Fruit fly (Drosophila melanogaster) whole organism, embryonic: Measurements from ENCODE around the gene Rpn1.

Experiments used
- CG10147 ChIP-seq: fragments of 200-800 bp; sonication (Bioruptor generic); optimal IDR thresholded peaks from 2 replicates; lab custom pipeline; 2019; ENCODE audit warnings: missing biosample characterization, mild to moderate bottlenecking, missing genetic modification characterization, moderate library complexity
- CG11695 ChIP-seq: fragments of 200-800 bp; sonication (Bioruptor generic); IDR thresholded peaks from 3 replicates; pipeline ENCODE4 v1.3.6; 2022; ENCODE audit warnings: missing biosample characterization, missing genetic modification characterization
- CG12104 ChIP-seq: fragments of 200-800 bp; sonication (Bioruptor generic); optimal IDR thresholded peaks from 3 replicates; lab custom pipeline; 2016; ENCODE audit warnings: missing biosample characterization, missing genetic modification characterization
- CG12219 ChIP-seq: fragments of 200-800 bp; sonication (Bioruptor generic); optimal IDR thresholded peaks from 3 replicates; lab custom pipeline; 2018; ENCODE audit warnings: missing biosample characterization, mild to moderate bottlenecking, missing genetic modification characterization
- CG12659 ChIP-seq: fragments of 200-800 bp; sonication (Bioruptor generic); optimal IDR thresholded peaks from 3 replicates; lab custom pipeline; 2017; ENCODE audit warnings: mild to moderate bottlenecking, missing biosample characterization, missing genetic modification reagents, missing genetic modification characterization
- CG12769 ChIP-seq: fragments of 200-800 bp; sonication (Bioruptor generic); optimal IDR thresholded peaks from 2 replicates; lab custom pipeline; 2019; ENCODE audit warnings: missing biosample characterization, mild to moderate bottlenecking, missing genetic modification characterization, moderate library complexity
- CG14710 ChIP-seq: fragments of 200-800 bp; sonication (Bioruptor generic); optimal IDR thresholded peaks from 3 replicates; lab custom pipeline; 2019; ENCODE audit warnings: missing biosample characterization, mild to moderate bottlenecking, missing genetic modification characterization, moderate library complexity
- CG14860 ChIP-seq: fragments of 200-800 bp; sonication (Bioruptor generic); IDR thresholded peaks from 3 replicates; pipeline ENCODE4 v1.3.6; 2022; ENCODE audit warnings: missing biosample characterization, missing genetic modification characterization; ENCODE audit not compliant: partially characterized antibody
- CG18262 ChIP-seq: fragments of 200-800 bp; optimal IDR thresholded peaks from 3 replicates; lab custom pipeline; 2019; ENCODE audit warnings: missing biosample characterization, mild to moderate bottlenecking, missing genetic modification characterization, moderate library complexity
- CG30020 ChIP-seq: fragments of 200-800 bp; optimal IDR thresholded peaks from 2 replicates; lab custom pipeline; 2019; ENCODE audit warnings: missing biosample characterization, mild to moderate bottlenecking, missing genetic modification characterization, moderate library complexity
- CG32772 ChIP-seq: fragments of 200-800 bp; sonication (Bioruptor generic); IDR thresholded peaks from 2 replicates; pipeline ENCODE4 v1.3.6; 2022; ENCODE audit warnings: missing biosample characterization, missing genetic modification characterization
- CG3995 ChIP-seq: fragments of 200-800 bp; sonication (Bioruptor generic); optimal IDR thresholded peaks from 3 replicates; lab custom pipeline; 2016; ENCODE audit warnings: missing biosample characterization, missing genetic modification characterization
- CG5953 ChIP-seq: fragments of 200-800 bp; sonication (Bioruptor generic); IDR thresholded peaks from 2 replicates; pipeline ENCODE4 v1.3.6; 2022; ENCODE audit warnings: missing biosample characterization, missing genetic modification characterization
- CG6254 ChIP-seq: fragments of 200-800 bp; sonication (Bioruptor generic); optimal IDR thresholded peaks from 3 replicates; lab custom pipeline; 2017; ENCODE audit warnings: mild to moderate bottlenecking, missing biosample characterization, missing genetic modification reagents, missing genetic modification characterization
- CG6683 ChIP-seq: fragments of 200-800 bp; sonication (Bioruptor generic); optimal IDR thresholded peaks from 2 replicates; lab custom pipeline; 2017; ENCODE audit warnings: missing biosample characterization, mild to moderate bottlenecking, missing genetic modification characterization, missing genetic modification reagents
- CG6813 ChIP-seq: fragments of 200-800 bp; sonication (Bioruptor generic); optimal IDR thresholded peaks from 2 replicates; lab custom pipeline; 2017; ENCODE audit warnings: missing biosample characterization, missing genetic modification characterization, mild to moderate bottlenecking, moderate library complexity, missing genetic modification reagents
- Dad ChIP-seq: fragments of 200-800 bp; sonication (Bioruptor generic); optimal IDR thresholded peaks from 3 replicates; lab custom pipeline; 2016; ENCODE audit warnings: missing biosample characterization, missing genetic modification characterization
- Dp ChIP-seq: fragments of 200-800 bp; sonication (Bioruptor generic); optimal IDR thresholded peaks from 2 replicates; lab custom pipeline; 2018; ENCODE audit warnings: missing biosample characterization, mild to moderate bottlenecking, missing genetic modification characterization, moderate library complexity
- Fer2 ChIP-seq: fragments of 200-800 bp; sonication (Bioruptor generic); optimal IDR thresholded peaks from 2 replicates; lab custom pipeline; 2018; ENCODE audit warnings: missing biosample characterization, mild to moderate bottlenecking, missing genetic modification characterization, moderate library complexity
- HLH3B ChIP-seq: fragments of 200-800 bp; sonication (Bioruptor generic); IDR thresholded peaks from 2 replicates; pipeline ENCODE4 v1.3.6; 2022; ENCODE audit warnings: missing biosample characterization, missing genetic modification characterization
- Hmr ChIP-seq: fragments of 200-800 bp; sonication (Bioruptor generic); optimal IDR thresholded peaks from 3 replicates; lab custom pipeline; 2017; ENCODE audit warnings: mild to moderate bottlenecking, missing biosample characterization, missing genetic modification reagents, missing genetic modification characterization
- MTF-1 ChIP-seq: fragments of 200-800 bp; sonication (Bioruptor generic); optimal IDR thresholded peaks from 2 replicates; lab custom pipeline; 2018; ENCODE audit warnings: missing biosample characterization, mild to moderate bottlenecking, missing genetic modification characterization, borderline replicate concordance
- Max ChIP-seq: fragments of 200-800 bp; sonication (Bioruptor generic); optimal IDR thresholded peaks from 2 replicates; lab custom pipeline; 2016; ENCODE audit warnings: missing biosample characterization, mild to moderate bottlenecking, missing genetic modification characterization
- Mes4 ChIP-seq: fragments of 200-800 bp; sonication (Bioruptor generic); optimal IDR thresholded peaks from 2 replicates; lab custom pipeline; 2016; ENCODE audit warnings: missing biosample characterization, missing genetic modification characterization
- Nf-YA ChIP-seq: fragments of 200-800 bp; sonication (Bioruptor generic); IDR thresholded peaks from 2 replicates; pipeline ENCODE4 v1.3.6; 2022; ENCODE audit warnings: missing biosample characterization, missing genetic modification characterization
- Sox100B ChIP-seq: fragments of 200-800 bp; sonication (Bioruptor generic); optimal IDR thresholded peaks from 3 replicates; lab custom pipeline; 2018; ENCODE audit warnings: missing biosample characterization, mild to moderate bottlenecking, missing genetic modification characterization
- Ssrp ChIP-seq: fragments of 200-800 bp; sonication (Bioruptor generic); optimal IDR thresholded peaks from 2 replicates; lab custom pipeline; 2018; ENCODE audit warnings: missing biosample characterization, mild to moderate bottlenecking, missing genetic modification characterization, moderate library complexity
- Stat92E ChIP-seq, 3 experiments: fragments of >200 bp in 2 of 3; fragments of 200-800 bp in 1 of 3; sonication (Bioruptor generic) in 1 of 3; optimal IDR thresholded peaks; 2 replicates each; lab custom pipeline; 2017 to 2019; ENCODE audit warnings: missing biosample characterization in 3 of 3, missing genetic modification characterization in 3 of 3, mild to moderate bottlenecking in 1 of 3, moderate library complexity in 1 of 3
- abd-A ChIP-seq: fragments of 200-800 bp; sonication (Bioruptor generic); optimal IDR thresholded peaks from 3 replicates; lab custom pipeline; 2019; ENCODE audit warnings: missing biosample characterization, mild to moderate bottlenecking, missing genetic modification characterization, moderate library complexity
- az2 ChIP-seq: fragments of 200-800 bp; sonication (Bioruptor generic); optimal IDR thresholded peaks from 3 replicates; lab custom pipeline; 2016; ENCODE audit warnings: missing biosample characterization, missing genetic modification characterization
- bbx ChIP-seq: fragments of 200-800 bp; sonication (Bioruptor generic); IDR thresholded peaks from 2 replicates; pipeline ENCODE4 v1.3.6; 2022; ENCODE audit warnings: missing biosample characterization, missing genetic modification characterization; ENCODE audit not compliant: partially characterized antibody
- exex ChIP-seq: fragments of 200-800 bp; sonication (Bioruptor generic); optimal IDR thresholded peaks from 4 replicates; lab custom pipeline; 2018; ENCODE audit warnings: missing biosample characterization, mild to moderate bottlenecking, missing genetic modification characterization, moderate library complexity
- gcm2 ChIP-seq: fragments of 200-800 bp; sonication (Bioruptor generic); optimal IDR thresholded peaks from 2 replicates; lab custom pipeline; 2016; ENCODE audit warnings: missing biosample characterization, missing genetic modification characterization
- gsb-n ChIP-seq: fragments of 200-800 bp; sonication (Bioruptor generic); optimal IDR thresholded peaks from 3 replicates; lab custom pipeline; 2018; ENCODE audit warnings: missing biosample characterization, mild to moderate bottlenecking, missing genetic modification characterization
- insv ChIP-seq, 2 experiments: fragments of 200-800 bp; sonication (Bioruptor generic); optimal IDR thresholded peaks; 3 replicates each; lab custom pipeline; 2016 to 2018; ENCODE audit warnings: missing biosample characterization in 2 of 2, missing genetic modification characterization in 2 of 2
- mam ChIP-seq: fragments of 200-800 bp; sonication (Bioruptor generic); optimal IDR thresholded peaks from 3 replicates; lab custom pipeline; 2016; ENCODE audit warnings: missing biosample characterization, missing genetic modification characterization
- oc ChIP-seq: fragments of 200-800 bp; sonication (Bioruptor generic); optimal IDR thresholded peaks from 2 replicates; lab custom pipeline; 2018; ENCODE audit warnings: missing biosample characterization, mild to moderate bottlenecking, missing genetic modification characterization, moderate library complexity
- odd ChIP-seq: fragments of 200-800 bp; sonication (Bioruptor generic); optimal IDR thresholded peaks from 2 replicates; lab custom pipeline; 2017; ENCODE audit warnings: missing biosample characterization, mild to moderate bottlenecking, missing genetic modification characterization
- pfk ChIP-seq: fragments of 200-800 bp; sonication (Bioruptor generic); optimal IDR thresholded peaks from 2 replicates; lab custom pipeline; 2018; ENCODE audit warnings: missing biosample characterization, mild to moderate bottlenecking, missing genetic modification characterization, moderate library complexity
- pnt ChIP-seq: fragments of 200-800 bp; sonication (Bioruptor generic); optimal IDR thresholded peaks from 3 replicates; lab custom pipeline; 2016; ENCODE audit warnings: missing biosample characterization, missing genetic modification characterization
- prd ChIP-seq, 3 experiments: fragments of >200 bp in 2 of 3; fragments of 200-800 bp in 1 of 3; sonication (Bioruptor generic) in 1 of 3; optimal IDR thresholded peaks in 2 of 3; IDR thresholded peaks in 1 of 3; 2 replicates in 2 of 3; 3 replicates in 1 of 3; pipeline versions ENCODE4 v1.3.6 to Lab custom; 2017 to 2022; ENCODE audit warnings: missing biosample characterization in 1 of 3, missing genetic modification characterization in 1 of 3
- sim ChIP-seq: fragments of 200-800 bp; sonication (Bioruptor generic); IDR thresholded peaks from 2 replicates; pipeline ENCODE4 v1.3.6; 2022; ENCODE audit warnings: missing biosample characterization, missing genetic modification characterization
- trem ChIP-seq: fragments of 200-800 bp; optimal IDR thresholded peaks from 3 replicates; lab custom pipeline; 2019; ENCODE audit warnings: missing biosample characterization, mild to moderate bottlenecking, missing genetic modification characterization, moderate library complexity
- ttk ChIP-seq: fragments of 200-800 bp; sonication (Bioruptor generic); IDR thresholded peaks from 2 replicates; pipeline ENCODE4 v2.1.2; 2022; ENCODE audit warnings: missing biosample characterization, missing genetic modification characterization
- unpg ChIP-seq: fragments of 200-800 bp; sonication (Bioruptor generic); optimal IDR thresholded peaks from 3 replicates; lab custom pipeline; 2018; ENCODE audit warnings: missing biosample characterization, mild to moderate bottlenecking, missing genetic modification characterization, moderate library complexity
- yki ChIP-seq: fragments of >200 bp; optimal IDR thresholded peaks from 3 replicates; lab custom pipeline; 2018

Gene Rpn1

dm6 chr3L:19906780-19907705 is 7.8 kb upstream of the Rpn1 start (continued):
- TF ChIP-seq sim (GFP tag; lab: Robert Waterston, UW) (peak; percentile 66; the same call in 1 of the 2 replicates), CG14860 (GFP tag; lab: Robert Waterston, UW) (no peak), CG30020 (tag; lab: Kevin White, UChicago) (no peak), az2 (GFP tag; lab: Kevin White, UChicago) (no peak), exex (tag; lab: Kevin White, UChicago) (peak; percentile 84), Dp (no peak), insv (GFP tag; optimal IDR thresholded peaks at IDR 0.05; lab: Kevin White, UChicago) (peak in 1 of 2 experiments; percentile 43), pnt (peak; percentile 75), ttk (GFP tag; lab: Robert Waterston, UW) (no peak; the same call in 1 of the 2 replicates), CG12659 (GFP tag; lab: Kevin White, UChicago) (peak; percentile 60), odd (GFP tag; lab: Kevin White, UChicago) (peak; percentile 55), CG18262 (tag; lab: Kevin White, UChicago) (peak; percentile 43), Mes4 (GFP tag; lab: Kevin White, UChicago) (peak; percentile 55), CG6813 (peak; percentile 85), Dad (GFP tag; lab: Kevin White, UChicago) (peak; percentile 22), gcm2 (no peak), CG6683 (GFP tag; lab: Kevin White, UChicago) (peak; percentile 65), trem (tag; lab: Kevin White, UChicago) (peak; percentile 13), CG10147 (no peak), CG12769 (peak; percentile 69), yki (lab: Kevin White, UChicago) (no peak), prd (optimal IDR thresholded peaks at IDR 0.05; lab: Kevin White, UChicago) (no peak), prd (GFP tag; IDR thresholded peaks at IDR 0.05; lab: Robert Waterston, UW) (peak; percentile 61; the same call in 2 of the 3 replicates), Hmr (GFP tag; lab: Kevin White, UChicago) (peak; percentile 86), CG12104 (GFP tag; lab: Kevin White, UChicago) (peak; percentile 69), CG5953 (peak; percentile 53; the same call in 1 of the 2 replicates), HLH3B (GFP tag; lab: Robert Waterston, UW) (peak; percentile 69; the same call in 1 of the 2 replicates), Ssrp (peak; percentile 14), CG14710 (tag; lab: Kevin White, UChicago) (peak; percentile 58), Fer2 (tag; lab: Kevin White, UChicago) (peak; percentile 31), CG11695 (GFP tag; lab: Robert Waterston, UW) (peak; percentile 80), oc (tag; lab: Kevin White, UChicago) (peak; percentile 71), unpg (GFP tag; lab: Kevin White, UChicago) (peak; percentile 67), CG3995 (no peak), CG32772 (GFP tag; lab: Robert Waterston, UW) (no peak), MTF-1 (GFP tag; lab: Kevin White, UChicago) (peak; percentile 84), abd-A (tag; lab: Kevin White, UChicago) (peak; percentile 65), Max (GFP tag; lab: Kevin White, UChicago) (peak; percentile 22), Nf-YA (peak; percentile 57; the same call in 1 of the 2 replicates), Stat92E (GFP tag; optimal IDR thresholded peaks at IDR 0.05; lab: Kevin White, UChicago) (peak in 1 of 3 experiments; percentile 28), Sox100B (peak; percentile 42), CG12219 (GFP tag; lab: Kevin White, UChicago) (peak; percentile 51), gsb-n (tag; lab: Kevin White, UChicago) (peak; percentile 8), mam (GFP tag; lab: Kevin White, UChicago) (no peak), bbx (no peak), pfk (GFP tag; lab: Kevin White, UChicago) (peak; percentile 57), CG6254 (peak; percentile 53)
